Worm (Caenorhabditis elegans) whole organism, L2 larva: ENCODE data around the gene ncx-7.
A peak's percentile ranks its signal among the peaks of the same experiment; 100 is the strongest.

Experiments
- F13H6.1 ChIP-seq: sonication (generic microtip); optimal IDR thresholded peaks from 2 replicates; lab custom pipeline; 2016; ENCODE audit warnings: missing genetic modification characterization, missing compliant biosample characterization
- blmp-1 ChIP-seq: sonication (generic microtip); optimal IDR thresholded peaks from 2 replicates; lab custom pipeline; 2017; ENCODE audit warnings: missing genetic modification characterization, mild to moderate bottlenecking, missing compliant biosample characterization, antibody characterized with exemption, moderate library complexity; ENCODE audit not compliant: insufficient read depth
- crh-2 ChIP-seq: sonication (generic microtip); optimal IDR thresholded peaks from 2 replicates; lab custom pipeline; 2017; ENCODE audit warnings: missing biosample characterization, missing genetic modification characterization
- elt-3 ChIP-seq: sonication (generic microtip); optimal IDR thresholded peaks from 2 replicates; lab custom pipeline; 2017; ENCODE audit warnings: missing biosample characterization, missing genetic modification characterization
- lin-13 ChIP-seq: fragments of 150-350 bp; optimal IDR thresholded peaks from 2 replicates; lab custom pipeline; 2014; ENCODE audit warnings: missing biosample characterization, missing genetic modification reagents, missing genetic modification characterization
- lsy-2 ChIP-seq, 2 experiments: fragments of 150-350 bp in 1 of 2; sonication (generic microtip) in 1 of 2; optimal IDR thresholded peaks; 2 replicates each; lab custom pipeline; 2014 to 2017; ENCODE audit warnings: missing biosample characterization in 2 of 2, missing genetic modification characterization in 2 of 2
- mab-5 ChIP-seq: fragments of 150-350 bp; optimal IDR thresholded peaks from 2 replicates; lab custom pipeline; 2014; ENCODE audit warnings: missing biosample characterization, missing genetic modification characterization
- nhr-11 ChIP-seq: fragments of 150-350 bp; optimal IDR thresholded peaks from 2 replicates; lab custom pipeline; 2014; ENCODE audit warnings: missing biosample characterization, missing genetic modification characterization
- nhr-237 ChIP-seq: fragments of 150-350 bp; optimal IDR thresholded peaks from 2 replicates; lab custom pipeline; 2014; ENCODE audit warnings: missing biosample characterization, missing genetic modification characterization
- nhr-25 ChIP-seq: fragments of 150-350 bp; sonication (generic microtip); optimal IDR thresholded peaks from 3 replicates; lab custom pipeline; 2014; ENCODE audit warnings: missing biosample characterization, missing genetic modification characterization
- snpc-4 ChIP-seq: fragments of 150-350 bp; optimal IDR thresholded peaks from 2 replicates; lab custom pipeline; 2014; ENCODE audit warnings: missing biosample characterization, missing genetic modification characterization
- unc-62 ChIP-seq: fragments of 150-350 bp; optimal IDR thresholded peaks from 2 replicates; lab custom pipeline; 2014; ENCODE audit warnings: missing biosample characterization, missing genetic modification reagents, missing genetic modification characterization

ce11 chrIII:9667591-9668265 lies 52.4 kb downstream of the ncx-7 start, which contains the start of gene C07A9.9:
- TF ChIP-seq unc-62 (no peak), lsy-2 (tag; optimal IDR thresholded peaks at IDR 0.05; lab: Kevin White, UChicago) (peak; percentile 26 to 54), mab-5 (peak; percentile 36), nhr-11 (tag; lab: Kevin White, UChicago) (no peak), F13H6.1 (tag; lab: Kevin White, UChicago) (peak; percentile 84), lin-13 (peak; percentile 29), blmp-1 (tag; lab: Kevin White, UChicago) (peak; percentile 68), crh-2 (tag; lab: Kevin White, UChicago) (peak; percentile 51), snpc-4 (tag; lab: Kevin White, UChicago) (peak; percentile 52), elt-3 (tag; lab: Kevin White, UChicago) (no peak), nhr-237 (tag; lab: Kevin White, UChicago) (peak; percentile 10), nhr-25 (tag; lab: Kevin White, UChicago) (peak; percentile 61)
